Worm (Caenorhabditis elegans) whole organism, young adult: ENCODE results near the gene W08G11.3.

Experiments
- B0336.3 ChIP-seq: fragments of 200-800 bp; sonication (Bioruptor generic); IDR thresholded peaks from 2 replicates; pipeline ENCODE4 v1.3.6; 2022; ENCODE audit warnings: missing genetic modification characterization, missing compliant biosample characterization
- C06A6.2 ChIP-seq: fragments of 200-800 bp; sonication (Bioruptor generic); conservative IDR thresholded peaks from 2 replicates; pipeline ENCODE4 v1.3.6; 2022; ENCODE audit warnings: missing genetic modification characterization, missing compliant biosample characterization
- C17E4.6 ChIP-seq: fragments of 200-800 bp; sonication (Bioruptor generic); IDR thresholded peaks from 2 replicates; pipeline ENCODE4 v1.3.6; 2022; ENCODE audit warnings: missing genetic modification reagents, missing genetic modification characterization, missing compliant biosample characterization
- F10E7.11 ChIP-seq: sonication (generic microtip); optimal IDR thresholded peaks from 2 replicates; lab custom pipeline; 2017; ENCODE audit warnings: mild to moderate bottlenecking, missing genetic modification characterization, moderate library complexity, missing compliant biosample characterization
- F39B2.1 ChIP-seq: fragments of 200-800 bp; sonication (Bioruptor generic); IDR thresholded peaks from 2 replicates; pipeline ENCODE4 v1.3.6; 2022; ENCODE audit warnings: missing genetic modification reagents, missing genetic modification characterization, missing compliant biosample characterization
- F57A8.1 ChIP-seq: fragments of 200-800 bp; sonication (Bioruptor generic); optimal IDR thresholded peaks from 2 replicates; lab custom pipeline; 2018; ENCODE audit warnings: mild to moderate bottlenecking, missing genetic modification characterization, moderate library complexity, missing compliant biosample characterization
- F57C9.4 ChIP-seq: sonication (generic microtip); optimal IDR thresholded peaks from 2 replicates; lab custom pipeline; 2017; ENCODE audit warnings: mild to moderate bottlenecking, missing genetic modification characterization, missing compliant biosample characterization
- Y95B8A.8 ChIP-seq: fragments of 200-800 bp; sonication (Bioruptor generic); IDR thresholded peaks from 2 replicates; pipeline ENCODE4 v1.3.6; 2022; ENCODE audit warnings: missing genetic modification reagents, missing genetic modification characterization, missing compliant biosample characterization
- akir-1 ChIP-seq: fragments of 200-800 bp; sonication (Bioruptor generic); optimal IDR thresholded peaks from 2 replicates; lab custom pipeline; 2018; ENCODE audit warnings: mild to moderate bottlenecking, missing genetic modification characterization, moderate library complexity, missing compliant biosample characterization
- ama-1 ChIP-seq, 3 experiments: fragments of 150-350 bp in 1 of 3; sonication (generic microtip) in 2 of 3; optimal IDR thresholded peaks; 2 replicates each; lab custom pipeline; 2014 to 2018; ENCODE audit warnings: missing biosample characterization in 2 of 3, missing genetic modification characterization in 2 of 3, missing genetic modification reagents in 2 of 3
- aptf-2 ChIP-seq: fragments of 200-800 bp; sonication (Bioruptor generic); conservative IDR thresholded peaks from 2 replicates; pipeline ENCODE4 v1.3.6; 2022; ENCODE audit warnings: missing genetic modification reagents, missing genetic modification characterization, missing compliant biosample characterization
- aptf-3 ChIP-seq: fragments of 200-800 bp; sonication (Bioruptor generic); IDR thresholded peaks from 2 replicates; pipeline ENCODE4 v1.3.6; 2022; ENCODE audit warnings: missing genetic modification characterization, missing compliant biosample characterization
- athp-1 ChIP-seq: sonication (generic microtip); optimal IDR thresholded peaks from 2 replicates; lab custom pipeline; 2017; ENCODE audit warnings: mild to moderate bottlenecking, missing genetic modification characterization, missing compliant biosample characterization
- bed-2 ChIP-seq: fragments of 200-800 bp; sonication (Bioruptor generic); IDR thresholded peaks from 2 replicates; pipeline ENCODE4 v1.3.6; 2022; ENCODE audit warnings: missing genetic modification reagents, missing genetic modification characterization, missing compliant biosample characterization
- cebp-1 ChIP-seq, 2 experiments: fragments of 200-800 bp in 1 of 2; sonication (Bioruptor generic) in 1 of 2; sonication (generic microtip) in 1 of 2; IDR thresholded peaks in 1 of 2; optimal IDR thresholded peaks in 1 of 2; 2 replicates each; pipeline versions ENCODE4 v1.3.6 to Lab custom; 2017 to 2022; ENCODE audit warnings: missing compliant biosample characterization in 2 of 2, missing genetic modification characterization in 2 of 2, mild to moderate bottlenecking in 1 of 2, missing genetic modification reagents in 1 of 2, moderate library complexity in 1 of 2
- ceh-100 ChIP-seq: fragments of 200-800 bp; sonication (Bioruptor generic); IDR thresholded peaks from 2 replicates; pipeline ENCODE4 v1.3.6; 2022; ENCODE audit warnings: missing genetic modification reagents, missing genetic modification characterization, missing compliant biosample characterization
- ceh-27 ChIP-seq: fragments of 200-800 bp; sonication (Bioruptor generic); optimal IDR thresholded peaks from 2 replicates; lab custom pipeline; 2018; ENCODE audit warnings: mild to moderate bottlenecking, missing genetic modification characterization, moderate library complexity, missing compliant biosample characterization
- ceh-79 ChIP-seq: sonication (generic microtip); optimal IDR thresholded peaks from 2 replicates; lab custom pipeline; 2017; ENCODE audit warnings: mild to moderate bottlenecking, missing genetic modification characterization, missing compliant biosample characterization
- dox-1 ChIP-seq: fragments of 200-800 bp; sonication (Bioruptor generic); IDR thresholded peaks from 2 replicates; pipeline ENCODE4 v1.3.6; 2022; ENCODE audit warnings: missing genetic modification reagents, missing genetic modification characterization, missing compliant biosample characterization
- dpl-1 ChIP-seq: fragments of 150-350 bp; optimal IDR thresholded peaks from 2 replicates; lab custom pipeline; 2014; ENCODE audit warnings: missing biosample characterization, missing genetic modification reagents, missing genetic modification characterization
- egrh-3 ChIP-seq: fragments of 200-800 bp; sonication (Bioruptor generic); IDR thresholded peaks from 2 replicates; pipeline ENCODE4 v1.3.6; 2022; ENCODE audit warnings: missing genetic modification reagents, missing genetic modification characterization, missing compliant biosample characterization
- fkh-3 ChIP-seq: sonication (generic microtip); optimal IDR thresholded peaks from 2 replicates; lab custom pipeline; 2016; ENCODE audit warnings: mild to moderate bottlenecking, missing genetic modification characterization, missing compliant biosample characterization
- gei-17 ChIP-seq: fragments of 200-800 bp; sonication (Bioruptor generic); optimal IDR thresholded peaks from 2 replicates; lab custom pipeline; 2018; ENCODE audit warnings: mild to moderate bottlenecking, missing genetic modification characterization, missing compliant biosample characterization
- hmg-1.2 ChIP-seq: fragments of 200-800 bp; sonication (Bioruptor generic); IDR thresholded peaks from 2 replicates; pipeline ENCODE4 v1.3.6; 2022; ENCODE audit warnings: missing genetic modification reagents, missing genetic modification characterization, missing compliant biosample characterization
- hrde-1 ChIP-seq: sonication (generic microtip); optimal IDR thresholded peaks from 2 replicates; lab custom pipeline; 2016; ENCODE audit warnings: missing genetic modification characterization, mild to moderate bottlenecking, missing compliant biosample characterization, moderate library complexity, missing genotype, missing genetic modification reagents, borderline replicate concordance
- hsf-1 ChIP-seq: fragments of 200-800 bp; sonication (Bioruptor generic); IDR thresholded peaks from 2 replicates; pipeline ENCODE4 v1.3.6; 2022; ENCODE audit warnings: missing genetic modification reagents, missing genetic modification characterization, missing compliant biosample characterization
- let-526 ChIP-seq: fragments of 200-800 bp; sonication (Bioruptor generic); IDR thresholded peaks from 2 replicates; pipeline ENCODE4 v1.3.6; 2022; ENCODE audit warnings: missing genetic modification reagents, missing genetic modification characterization, missing compliant biosample characterization
- lin-26 ChIP-seq: fragments of 200-800 bp; sonication (Bioruptor generic); IDR thresholded peaks from 2 replicates; pipeline ENCODE4 v1.3.6; 2022; ENCODE audit warnings: missing genetic modification reagents, missing genetic modification characterization, missing compliant biosample characterization
- mel-28 ChIP-seq: sonication (generic microtip); optimal IDR thresholded peaks from 2 replicates; lab custom pipeline; 2016; ENCODE audit warnings: borderline replicate concordance, mild to moderate bottlenecking, missing genetic modification characterization, missing compliant biosample characterization
- nfya-1 ChIP-seq: sonication (generic microtip); optimal IDR thresholded peaks from 2 replicates; lab custom pipeline; 2017; ENCODE audit warnings: antibody characterized with exemption, missing compliant biosample characterization, missing genetic modification characterization, borderline replicate concordance; ENCODE audit not compliant: insufficient read depth
- nhr-80 ChIP-seq: sonication (generic microtip); optimal IDR thresholded peaks from 2 replicates; lab custom pipeline; 2016; ENCODE audit warnings: missing genetic modification characterization, missing compliant biosample characterization
- rec-8 ChIP-seq, 2 experiments: sonication (generic microtip); optimal IDR thresholded peaks; 2 replicates each; lab custom pipeline; 2016; ENCODE audit warnings: mild to moderate bottlenecking in 2 of 2, missing genetic modification characterization in 2 of 2, missing genetic modification reagents in 2 of 2, missing genotype in 2 of 2, missing biosample characterization in 1 of 2, missing compliant biosample characterization in 1 of 2, moderate library complexity in 1 of 2
- snpc-1.1 ChIP-seq: sonication (generic microtip); optimal IDR thresholded peaks from 2 replicates; lab custom pipeline; 2017; ENCODE audit warnings: missing genetic modification characterization, mild to moderate bottlenecking, missing compliant biosample characterization, antibody characterized with exemption, moderate library complexity, missing genotype, missing genetic modification reagents; ENCODE audit not compliant: insufficient read depth
- sptf-2 ChIP-seq: fragments of 200-800 bp; sonication (Bioruptor generic); optimal IDR thresholded peaks from 2 replicates; lab custom pipeline; 2018; ENCODE audit warnings: mild to moderate bottlenecking, missing genetic modification characterization, missing compliant biosample characterization
- tbx-9 ChIP-seq: sonication (generic microtip); optimal IDR thresholded peaks from 2 replicates; lab custom pipeline; 2016; ENCODE audit warnings: borderline replicate concordance, missing genetic modification characterization, inconsistent platforms, missing compliant biosample characterization
- tlf-1 ChIP-seq: fragments of 200-800 bp; sonication (Bioruptor generic); optimal IDR thresholded peaks from 2 replicates; lab custom pipeline; 2018; ENCODE audit warnings: mild to moderate bottlenecking, missing genetic modification characterization, missing compliant biosample characterization
- xnd-1 ChIP-seq: sonication (generic microtip); optimal IDR thresholded peaks from 2 replicates; lab custom pipeline; 2016; ENCODE audit warnings: missing genotype, missing genetic modification reagents, missing genetic modification characterization, missing compliant biosample characterization
- zfh-2 ChIP-seq: fragments of 200-800 bp; sonication (Bioruptor generic); conservative IDR thresholded peaks from 2 replicates; pipeline ENCODE4 v1.3.6; 2022; ENCODE audit warnings: missing genetic modification reagents, missing genetic modification characterization, missing compliant biosample characterization
- ztf-25 ChIP-seq: fragments of 200-800 bp; sonication (Bioruptor generic); IDR thresholded peaks from 2 replicates; pipeline ENCODE4 v1.3.6; 2022; ENCODE audit warnings: missing genetic modification reagents, missing genetic modification characterization, missing compliant biosample characterization

W08G11.3 gene

DNA sequence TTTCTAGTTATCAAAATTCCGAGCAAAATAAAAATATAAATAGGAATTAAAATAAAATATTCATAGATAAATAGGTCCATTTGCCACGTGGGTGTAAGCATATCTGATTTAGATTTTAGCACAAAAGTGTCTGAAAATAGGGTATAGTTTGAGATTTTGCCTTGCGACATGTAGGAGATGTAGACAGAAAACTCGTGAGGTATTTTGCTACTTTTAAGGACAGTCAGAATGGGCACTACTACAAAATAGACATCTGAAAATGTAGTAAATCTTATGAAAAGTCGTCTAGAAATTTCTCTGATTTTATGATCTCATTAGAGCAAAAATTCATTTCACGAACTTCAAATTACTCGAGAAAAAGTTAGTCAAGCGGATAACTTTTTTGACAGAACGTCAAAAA lies 7.2 kb downstream of the W08G11.3 start, which contains the start of gene srv-34 (continued):
- TF ChIP-seq cebp-1 (GFP tag; IDR thresholded peaks at IDR 0.05; lab: Robert Waterston, UW) (no peak), cebp-1 (tag; optimal IDR thresholded peaks at IDR 0.05; lab: Kevin White, UChicago) (no peak), lin-26 (no peak), ceh-100 (GFP tag; lab: Robert Waterston, UW) (no peak)

ce11 chrV:16376430-16376948 lies 9.0 kb downstream of the W08G11.3 start:
- no peak for TF ChIP-seq athp-1 (tag; lab: Kevin White, UChicago)
- TF ChIP-seq hmg-1.2 (GFP tag; lab: Robert Waterston, UW) = no peak
- no peak for TF ChIP-seq F39B2.1 (GFP tag; lab: Robert Waterston, UW)
- TF ChIP-seq zfh-2 (GFP tag; lab: Robert Waterston, UW) = peak; percentile 86
- TF ChIP-seq egrh-3 = peak; percentile 93

DNA sequence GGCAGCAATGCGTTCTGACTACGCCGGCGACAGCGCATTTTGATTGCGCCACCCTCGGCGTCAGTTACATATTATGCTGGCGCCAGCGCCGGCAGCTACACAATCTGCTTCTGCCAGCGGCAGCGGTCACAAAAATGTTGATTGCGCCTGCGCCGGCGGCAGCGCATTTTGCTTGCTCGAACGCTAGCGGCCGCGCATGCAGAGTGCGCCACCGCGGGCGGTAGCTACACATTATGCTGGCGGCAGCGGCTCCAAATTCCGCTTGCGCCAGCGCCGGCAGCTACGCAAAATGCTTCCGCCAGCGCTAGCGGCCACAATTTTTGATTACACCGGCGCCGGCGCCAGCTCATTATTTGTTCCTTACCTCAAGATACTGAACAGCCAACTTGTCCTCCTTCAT lies 9.7 kb downstream of the W08G11.3 start:
- TF ChIP-seq egrh-3 = peak; percentile 64; the same call in 1 of the 2 replicates
- no peak for TF ChIP-seq nfya-1
- no peak for TF ChIP-seq Y95B8A.8 (GFP tag; lab: Robert Waterston, UW)
- TF ChIP-seq fkh-3 = peak; percentile 5
- TF ChIP-seq zfh-2 (GFP tag; lab: Robert Waterston, UW) = peak; percentile 68
- 0 out of 2 replicates have a peak, but pooled peaks have one; percentile 46 for TF ChIP-seq C17E4.6 (GFP tag; lab: Robert Waterston, UW)
- no peak for TF ChIP-seq aptf-2 (GFP tag; lab: Robert Waterston, UW)
- no peak for TF ChIP-seq bed-2 (GFP tag; lab: Robert Waterston, UW)
- TF ChIP-seq, all 124 proteins: peak for 4

DNA sequence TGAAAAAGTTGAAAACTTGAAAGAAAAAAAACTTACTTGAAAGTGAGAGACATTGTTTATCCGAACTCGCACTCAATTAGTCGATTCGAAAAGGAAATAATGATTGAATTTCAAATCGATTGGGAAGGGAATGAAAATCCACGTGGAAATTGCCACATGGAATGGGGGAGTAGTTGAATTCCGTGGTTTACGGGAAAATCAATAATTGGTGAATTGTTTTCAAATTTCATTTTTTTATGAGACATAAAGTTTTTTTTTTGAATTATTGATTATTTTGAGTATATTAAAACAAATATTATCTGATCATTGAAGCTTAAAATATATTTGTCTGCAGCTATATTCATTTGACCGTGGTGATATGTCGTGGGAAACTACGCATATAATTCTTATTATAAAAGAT lies 10.4 kb downstream of the W08G11.3 start, which contains the start of gene F13A7.1:
F13A7.1 (minus strand) TSS at position 101 of the 400 bp plus-strand sequence.
- TF ChIP-seq tbx-9 (tag; lab: Kevin White, UChicago) (no peak), aptf-3 (GFP tag; lab: Robert Waterston, UW) (no peak), tlf-1 (GFP tag; lab: Kevin White, UChicago) (no peak), let-526 (GFP tag; lab: Robert Waterston, UW) (no peak), nhr-80 (tag; lab: Kevin White, UChicago) (no peak), mel-28 (tag; lab: Kevin White, UChicago) (no peak), hsf-1 (GFP tag; lab: Robert Waterston, UW) (no peak), snpc-1.1 (tag; lab: Kevin White, UChicago) (no peak), rec-8 (tag; optimal IDR thresholded peaks at IDR 0.05; lab: Kevin White, UChicago) (no peak), hrde-1 (tag; lab: Kevin White, UChicago) (no peak), C06A6.2 (no peak), ztf-25 (no peak)

ce11 chrV:16382949-16383348 lies 15.5 kb downstream of the W08G11.3 start:
- TF ChIP-seq nfya-1 (no peak), gei-17 (no peak), xnd-1 (tag; lab: Kevin White, UChicago) (no peak), F57A8.1 (no peak), B0336.3 (no peak), ama-1 (optimal IDR thresholded peaks at IDR 0.05; lab: Kevin White, UChicago) (no peak), ama-1 (GFP tag; optimal IDR thresholded peaks at IDR 0.05; lab: Kevin White, UChicago) (no peak), aptf-3 (GFP tag; lab: Robert Waterston, UW) (no peak), F10E7.11 (tag; lab: Kevin White, UChicago) (no peak), dox-1 (GFP tag; lab: Robert Waterston, UW) (no peak), akir-1 (GFP tag; lab: Kevin White, UChicago) (no peak), F57C9.4 (tag; lab: Kevin White, UChicago) (no peak), ceh-27 (GFP tag; lab: Kevin White, UChicago) (no peak), ceh-79 (tag; lab: Kevin White, UChicago) (no peak), sptf-2 (GFP tag; lab: Kevin White, UChicago) (no peak), snpc-1.1 (tag; lab: Kevin White, UChicago) (no peak), dpl-1 (GFP tag; lab: Kevin White, UChicago) (no peak)
